Fruit fly (Drosophila melanogaster) whole organism, embryonic: ENCODE measurements around the gene sqh.
A peak's percentile ranks its signal among the peaks of the same experiment; 100 is the strongest.

Experiments
- Aef1 ChIP-seq: fragments of 200-800 bp; sonication (Bioruptor generic); IDR thresholded peaks from 3 replicates; pipeline ENCODE4 v1.3.6; 2022; ENCODE audit warnings: missing biosample characterization, missing genetic modification characterization
- Antp ChIP-seq: fragments of 200-800 bp; sonication (Bioruptor generic); optimal IDR thresholded peaks from 3 replicates; lab custom pipeline; 2016; ENCODE audit warnings: missing biosample characterization, missing genetic modification characterization
- Atf6 ChIP-seq: fragments of 200-800 bp; sonication (Bioruptor generic); IDR thresholded peaks from 2 replicates; pipeline ENCODE4 v1.3.6; 2022; ENCODE audit warnings: missing biosample characterization, missing genetic modification characterization
- Awh ChIP-seq: fragments of 200-800 bp; sonication (Bioruptor generic); IDR thresholded peaks from 2 replicates; pipeline ENCODE4, ENCODE4 v1.3.6; 2022; ENCODE audit warnings: missing biosample characterization, missing genetic modification characterization
- B-H1 ChIP-seq: fragments of 200-800 bp; sonication (Bioruptor generic); IDR thresholded peaks from 3 replicates; pipeline ENCODE4 v1.3.6; 2022; ENCODE audit warnings: missing biosample characterization, missing genetic modification characterization
- Blimp-1 ChIP-seq: fragments of 200-800 bp; sonication (Bioruptor generic); optimal IDR thresholded peaks from 3 replicates; lab custom pipeline; 2018; ENCODE audit warnings: missing biosample characterization, missing genetic modification characterization, mild to moderate bottlenecking, moderate library complexity, missing genetic modification reagents
- CG10147 ChIP-seq: fragments of 200-800 bp; sonication (Bioruptor generic); optimal IDR thresholded peaks from 2 replicates; lab custom pipeline; 2019; ENCODE audit warnings: missing biosample characterization, mild to moderate bottlenecking, missing genetic modification characterization, moderate library complexity
- CG1024 ChIP-seq: fragments of 200-800 bp; sonication (Bioruptor generic); IDR thresholded peaks from 2 replicates; pipeline ENCODE4 v1.3.6; 2022; ENCODE audit warnings: missing biosample characterization, missing genetic modification characterization
- CG12744 ChIP-seq: fragments of 200-800 bp; sonication (Bioruptor generic); optimal IDR thresholded peaks from 2 replicates; lab custom pipeline; 2016; ENCODE audit warnings: missing biosample characterization, missing genetic modification characterization
- CG14667 ChIP-seq: fragments of 200-800 bp; sonication (Bioruptor generic); IDR thresholded peaks from 2 replicates; pipeline ENCODE4 v1.3.6; 2022; ENCODE audit warnings: missing biosample characterization, missing genetic modification characterization
- CG15011 ChIP-seq: fragments of 200-800 bp; sonication (Bioruptor generic); optimal IDR thresholded peaks from 3 replicates; lab custom pipeline; 2018; ENCODE audit warnings: missing biosample characterization, mild to moderate bottlenecking, missing genetic modification characterization
- CG15601 ChIP-seq: fragments of 200-800 bp; sonication (Bioruptor generic); optimal IDR thresholded peaks from 3 replicates; lab custom pipeline; 2019; ENCODE audit warnings: missing biosample characterization, mild to moderate bottlenecking, missing genetic modification characterization, moderate library complexity
- CG16815 ChIP-seq: fragments of 200-800 bp; sonication (Bioruptor generic); optimal IDR thresholded peaks from 3 replicates; lab custom pipeline; 2017; ENCODE audit warnings: missing biosample characterization, mild to moderate bottlenecking, missing genetic modification characterization
- CG2875 ChIP-seq: fragments of 200-800 bp; sonication (Bioruptor generic); optimal IDR thresholded peaks from 2 replicates; lab custom pipeline; 2017; ENCODE audit warnings: missing biosample characterization, mild to moderate bottlenecking, missing genetic modification characterization, missing genetic modification reagents
- CG31365 ChIP-seq: fragments of 200-800 bp; sonication (Bioruptor generic); optimal IDR thresholded peaks from 2 replicates; lab custom pipeline; 2018; ENCODE audit warnings: missing biosample characterization, mild to moderate bottlenecking, missing genetic modification characterization
- CG3726 ChIP-seq: fragments of 200-800 bp; sonication (Bioruptor generic); IDR thresholded peaks from 3 replicates; pipeline ENCODE4, ENCODE4 v1.3.6; 2022; ENCODE audit warnings: missing biosample characterization, missing genetic modification characterization
- CG5953 ChIP-seq: fragments of 200-800 bp; sonication (Bioruptor generic); IDR thresholded peaks from 2 replicates; pipeline ENCODE4 v1.3.6; 2022; ENCODE audit warnings: missing biosample characterization, missing genetic modification characterization
- Dfd ChIP-seq, 2 experiments: fragments of >200 bp; optimal IDR thresholded peaks; 2 replicates each; lab custom pipeline; 2017; ENCODE audit warnings: missing biosample characterization in 2 of 2, missing genetic modification characterization in 2 of 2
- Dip3 ChIP-seq: fragments of 200-800 bp; sonication (Bioruptor generic); optimal IDR thresholded peaks from 3 replicates; lab custom pipeline; 2016; ENCODE audit warnings: missing biosample characterization, missing genetic modification characterization
- ERR ChIP-seq: fragments of 200-800 bp; sonication (Bioruptor generic); optimal IDR thresholded peaks from 2 replicates; lab custom pipeline; 2016; ENCODE audit warnings: missing biosample characterization, missing genetic modification characterization
- Ets65A ChIP-seq: fragments of 200-800 bp; sonication (Bioruptor generic); peaks from one replicate; lab custom pipeline; 2016; ENCODE audit warnings: missing biosample characterization, missing genetic modification characterization
- Ets97D ChIP-seq: fragments of 200-800 bp; sonication (Bioruptor generic); optimal IDR thresholded peaks from 3 replicates; lab custom pipeline; 2016; ENCODE audit warnings: missing biosample characterization, missing genetic modification characterization
- HLH4C ChIP-seq: fragments of 200-800 bp; sonication (Bioruptor generic); IDR thresholded peaks from 3 replicates; pipeline ENCODE4 v1.3.6; 2022; ENCODE audit warnings: missing biosample characterization, missing genetic modification characterization; ENCODE audit not compliant: partially characterized antibody
- HLH54F ChIP-seq: fragments of 200-800 bp; sonication (Bioruptor generic); optimal IDR thresholded peaks from 3 replicates; lab custom pipeline; 2016; ENCODE audit warnings: missing biosample characterization, missing genetic modification characterization
- Hsf ChIP-seq: fragments of 200-800 bp; sonication (Bioruptor generic); optimal IDR thresholded peaks from 3 replicates; lab custom pipeline; 2016; ENCODE audit warnings: missing biosample characterization, missing genetic modification characterization
- Neu2 ChIP-seq: fragments of 200-800 bp; sonication (Bioruptor generic); optimal IDR thresholded peaks from 3 replicates; lab custom pipeline; 2016; ENCODE audit warnings: missing biosample characterization, missing genetic modification characterization, borderline replicate concordance
- Ravus ChIP-seq: fragments of 200-800 bp; sonication (Bioruptor generic); IDR thresholded peaks from 2 replicates; pipeline ENCODE4 v1.3.6; 2022; ENCODE audit warnings: missing biosample characterization, missing genetic modification characterization
- Sry-δ ChIP-seq: fragments of 200-800 bp; sonication (Bioruptor generic); optimal IDR thresholded peaks from 2 replicates; lab custom pipeline; 2016; ENCODE audit warnings: missing biosample characterization, missing genetic modification characterization
- Xrp1 ChIP-seq: fragments of 200-800 bp; sonication (Bioruptor generic); IDR thresholded peaks from 2 replicates; pipeline ENCODE4 v1.3.6; 2022; ENCODE audit warnings: missing biosample characterization, missing genetic modification characterization
- al ChIP-seq: fragments of 200-800 bp; sonication (Bioruptor generic); IDR thresholded peaks from 2 replicates; pipeline ENCODE4 v1.3.6; 2022; ENCODE audit warnings: missing biosample characterization, missing genetic modification characterization
- ara ChIP-seq: fragments of 200-800 bp; sonication (Bioruptor generic); IDR thresholded peaks from 2 replicates; pipeline ENCODE4 v1.3.6; 2022; ENCODE audit warnings: missing biosample characterization, missing genetic modification characterization
- croc ChIP-seq: fragments of 200-800 bp; sonication (Bioruptor generic); conservative IDR thresholded peaks from 3 replicates; pipeline ENCODE4 v1.3.6; 2022; ENCODE audit warnings: missing biosample characterization, missing genetic modification characterization
- dan ChIP-seq: fragments of 200-800 bp; sonication (Bioruptor generic); IDR thresholded peaks from 2 replicates; pipeline ENCODE4 v1.3.6; 2022; ENCODE audit warnings: missing biosample characterization, missing genetic modification characterization
- emc ChIP-seq: fragments of 200-800 bp; sonication (Bioruptor generic); optimal IDR thresholded peaks from 2 replicates; lab custom pipeline; 2016; ENCODE audit warnings: missing biosample characterization, missing genetic modification characterization
- en ChIP-seq: fragments of 200-800 bp; sonication (Bioruptor generic); optimal IDR thresholded peaks from 2 replicates; lab custom pipeline; 2016; ENCODE audit warnings: missing biosample characterization, missing genetic modification characterization
- gcm2 ChIP-seq: fragments of 200-800 bp; sonication (Bioruptor generic); optimal IDR thresholded peaks from 2 replicates; lab custom pipeline; 2016; ENCODE audit warnings: missing biosample characterization, missing genetic modification characterization
- gt ChIP-seq: fragments of 200-800 bp; sonication (Bioruptor generic); IDR thresholded peaks from 2 replicates; pipeline ENCODE4 v1.3.6; 2022; ENCODE audit warnings: missing biosample characterization, missing genetic modification characterization
- nom ChIP-seq: fragments of 200-800 bp; sonication (Bioruptor generic); optimal IDR thresholded peaks from 2 replicates; lab custom pipeline; 2017; ENCODE audit warnings: missing biosample characterization, missing genetic modification characterization, mild to moderate bottlenecking, moderate library complexity, missing genetic modification reagents
- p53 ChIP-seq: fragments of 200-800 bp; sonication (Bioruptor generic); optimal IDR thresholded peaks from 2 replicates; lab custom pipeline; 2016; ENCODE audit warnings: missing biosample characterization, missing genetic modification characterization
- pho ChIP-seq: fragments of 200-800 bp; sonication (Bioruptor generic); optimal IDR thresholded peaks from 2 replicates; lab custom pipeline; 2016; ENCODE audit warnings: missing biosample characterization, missing genetic modification characterization
- scrt ChIP-seq: fragments of 200-800 bp; sonication (Bioruptor generic); optimal IDR thresholded peaks from 2 replicates; lab custom pipeline; 2018; ENCODE audit warnings: missing biosample characterization, mild to moderate bottlenecking, missing genetic modification characterization, moderate library complexity
- sens ChIP-seq: fragments of 200-800 bp; sonication (Bioruptor generic); peaks from one replicate; lab custom pipeline; 2016; ENCODE audit warnings: missing biosample characterization, missing genetic modification characterization
- sima ChIP-seq: fragments of 200-800 bp; sonication (Bioruptor generic); optimal IDR thresholded peaks from 2 replicates; lab custom pipeline; 2016; ENCODE audit warnings: missing biosample characterization, missing genetic modification characterization
- slou ChIP-seq: fragments of 200-800 bp; sonication (Bioruptor generic); optimal IDR thresholded peaks from 3 replicates; lab custom pipeline; 2016; ENCODE audit warnings: missing biosample characterization, missing genetic modification characterization
- sr ChIP-seq: fragments of 200-800 bp; sonication (Bioruptor generic); IDR thresholded peaks from 3 replicates; pipeline ENCODE4 v1.3.6; 2022; ENCODE audit warnings: missing biosample characterization, missing genetic modification characterization
- tio ChIP-seq: fragments of 200-800 bp; sonication (Bioruptor generic); optimal IDR thresholded peaks from 2 replicates; lab custom pipeline; 2017; ENCODE audit warnings: missing biosample characterization, missing genetic modification characterization, inconsistent platforms
- trh ChIP-seq: fragments of 200-800 bp; sonication (Bioruptor generic); optimal IDR thresholded peaks from 2 replicates; lab custom pipeline; 2016; ENCODE audit warnings: missing biosample characterization, missing genetic modification characterization
- unc-4 ChIP-seq: fragments of 200-800 bp; sonication (Bioruptor generic); IDR thresholded peaks from 2 replicates; pipeline ENCODE4 v1.3.6; 2022; ENCODE audit warnings: missing biosample characterization, missing genetic modification characterization; ENCODE audit not compliant: partially characterized antibody
- vfl ChIP-seq: fragments of 200-800 bp; sonication (Bioruptor generic); optimal IDR thresholded peaks from 2 replicates; lab custom pipeline; 2016; ENCODE audit warnings: missing biosample characterization, missing genetic modification characterization
- zen ChIP-seq: fragments of 200-800 bp; sonication (Bioruptor generic); optimal IDR thresholded peaks from 3 replicates; lab custom pipeline; 2018; ENCODE audit warnings: missing biosample characterization, mild to moderate bottlenecking, missing genetic modification characterization, moderate library complexity

sqh gene

DNA sequence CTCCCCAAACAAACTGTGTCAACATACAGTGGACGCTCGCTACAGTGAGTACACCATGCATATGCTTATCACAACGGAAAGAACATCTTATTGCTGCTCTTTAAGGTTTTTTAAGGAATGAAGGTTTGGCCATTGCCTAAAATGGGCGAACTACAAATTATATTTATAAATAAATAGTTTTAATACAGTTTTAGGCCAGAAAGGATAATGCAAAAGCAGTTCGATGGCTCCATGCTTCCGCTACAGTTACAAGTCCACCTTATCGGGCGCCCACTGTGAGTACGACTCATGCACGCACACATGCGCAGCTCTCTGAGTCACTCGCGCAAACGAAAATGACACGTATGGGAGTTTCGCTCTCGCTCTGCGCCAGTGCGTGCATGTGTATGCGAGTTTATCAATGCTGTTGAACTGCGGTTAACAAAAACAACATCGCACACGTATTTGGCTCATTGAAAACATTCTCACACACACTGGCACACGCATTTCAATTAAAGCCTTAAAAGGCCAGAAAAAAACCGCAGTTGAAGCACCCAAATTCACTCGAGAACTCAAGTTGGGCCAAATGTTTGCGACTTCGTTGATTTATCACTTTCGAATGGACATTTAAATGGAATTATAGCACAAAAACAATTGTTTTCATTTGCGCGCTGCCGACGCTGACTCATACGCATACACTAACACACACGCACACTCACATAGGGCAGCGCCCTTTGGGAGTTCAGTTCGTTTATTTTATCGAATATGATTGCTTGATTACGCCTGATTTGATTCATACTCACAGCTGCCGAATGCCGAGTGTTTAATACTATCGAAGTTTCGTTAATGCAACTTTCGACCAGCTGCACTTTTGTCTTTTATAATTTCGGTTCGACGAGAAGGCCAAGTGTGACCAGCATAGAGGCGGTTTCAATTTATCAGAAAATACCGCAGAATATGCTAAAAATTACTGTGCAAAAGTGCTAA, at the start of gene sqh (continued):
- TF ChIP-seq scrt (GFP tag; lab: Kevin White, UChicago) (no peak), CG1024 (peak; percentile 38; the same call in 1 of the 2 replicates), sr (no peak; the same call in 2 of the 3 replicates), Ravus (GFP tag; lab: Robert Waterston, UW) (peak; percentile 81), sima (GFP tag; lab: Kevin White, UChicago) (no peak), CG15601 (peak; percentile 78), p53 (GFP tag; lab: Kevin White, UChicago) (no peak), vfl (GFP tag; lab: Kevin White, UChicago) (peak; percentile 63), Dfd (GFP tag; optimal IDR thresholded peaks at IDR 0.05; lab: Kevin White, UChicago) (no peak), B-H1 (GFP tag; lab: Robert Waterston, UW) (peak; percentile 70; the same call in 2 of the 3 replicates), CG3726 (GFP tag; lab: Robert Waterston, UW) (peak; percentile 82), ara (GFP tag; lab: Robert Waterston, UW) (peak; percentile 86), CG12744 (peak; percentile 44), HLH4C (GFP tag; lab: Robert Waterston, UW) (no peak), Aef1 (GFP tag; lab: Robert Waterston, UW) (peak; percentile 85), CG2875 (GFP tag; lab: Kevin White, UChicago) (peak; percentile 81), al (GFP tag; lab: Robert Waterston, UW) (peak; percentile 83), Awh (GFP tag; lab: Robert Waterston, UW) (peak; percentile 76), Hsf (GFP tag; lab: Kevin White, UChicago) (peak; percentile 76), CG5953 (GFP tag; lab: Robert Waterston, UW) (peak; percentile 77), Sry-δ (GFP tag; lab: Kevin White, UChicago) (no peak), slou (GFP tag; lab: Kevin White, UChicago) (peak; percentile 72), pho (GFP tag; lab: Kevin White, UChicago) (peak; percentile 56), gcm2 (GFP tag; lab: Kevin White, UChicago) (peak; percentile 68), CG16815 (GFP tag; lab: Kevin White, UChicago) (peak; percentile 89), Antp (GFP tag; lab: Kevin White, UChicago) (peak; percentile 43), sens (peak; percentile 92), CG10147 (GFP tag; lab: Kevin White, UChicago) (peak; percentile 74), gt (GFP tag; lab: Robert Waterston, UW) (peak; percentile 66; the same call in 1 of the 2 replicates), Blimp-1 (GFP tag; lab: Kevin White, UChicago) (peak; percentile 78), CG14667 (GFP tag; lab: Robert Waterston, UW) (peak; percentile 84), HLH54F (GFP tag; lab: Kevin White, UChicago) (peak; percentile 56), emc (GFP tag; lab: Kevin White, UChicago) (no peak), Ets65A (GFP tag; lab: Kevin White, UChicago) (peak; percentile 94), zen (tag; lab: Kevin White, UChicago) (peak; percentile 70), Ets97D (GFP tag; lab: Kevin White, UChicago) (no peak), ERR (no peak), en (no peak), CG15011 (GFP tag; lab: Kevin White, UChicago) (no peak), Atf6 (peak; percentile 94), trh (GFP tag; lab: Kevin White, UChicago) (peak; percentile 24), unc-4 (no peak), Xrp1 (peak; percentile 91), Neu2 (no peak), dan (GFP tag; lab: Robert Waterston, UW) (peak; percentile 59; the same call in 1 of the 2 replicates), nom (GFP tag; lab: Kevin White, UChicago) (peak; percentile 70), Dip3 (GFP tag; lab: Kevin White, UChicago) (peak; percentile 63), tio (GFP tag; lab: Kevin White, UChicago) (no peak), CG31365 (tag; lab: Kevin White, UChicago) (peak; percentile 50), croc (GFP tag; lab: Robert Waterston, UW) (peak; percentile 87)
